Fruit fly (Drosophila melanogaster): ENCODE results near the gene CG15822.

CG15822 gene

DNA sequence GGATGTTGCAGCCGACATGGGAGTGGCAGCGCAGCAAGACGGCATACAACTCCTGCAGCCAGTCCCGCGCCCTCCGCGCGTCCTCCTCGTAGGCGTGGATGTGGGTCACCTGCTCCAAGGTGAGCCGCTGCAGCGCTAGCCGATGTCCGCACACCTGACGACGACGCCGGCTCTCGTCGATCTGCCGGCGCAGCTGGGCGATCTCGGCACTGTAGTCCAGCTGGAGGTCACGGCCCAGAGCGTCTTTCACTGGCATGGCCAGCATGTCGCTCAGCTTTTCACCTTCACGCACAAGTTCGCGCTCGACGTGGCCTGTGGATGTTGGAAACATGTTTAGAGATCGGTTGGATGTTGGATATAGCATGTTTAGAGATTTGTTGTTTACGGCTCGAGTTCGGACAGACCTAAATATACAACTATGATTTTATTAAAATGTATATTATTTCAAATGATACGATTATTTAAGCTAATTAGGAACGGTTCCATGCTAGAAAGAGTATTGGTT is 6.2 kb downstream of the CG15822 start:
- no peak for TF ChIP-seq noc (tag; optimal IDR thresholded peaks at IDR 0.05)

DNA sequence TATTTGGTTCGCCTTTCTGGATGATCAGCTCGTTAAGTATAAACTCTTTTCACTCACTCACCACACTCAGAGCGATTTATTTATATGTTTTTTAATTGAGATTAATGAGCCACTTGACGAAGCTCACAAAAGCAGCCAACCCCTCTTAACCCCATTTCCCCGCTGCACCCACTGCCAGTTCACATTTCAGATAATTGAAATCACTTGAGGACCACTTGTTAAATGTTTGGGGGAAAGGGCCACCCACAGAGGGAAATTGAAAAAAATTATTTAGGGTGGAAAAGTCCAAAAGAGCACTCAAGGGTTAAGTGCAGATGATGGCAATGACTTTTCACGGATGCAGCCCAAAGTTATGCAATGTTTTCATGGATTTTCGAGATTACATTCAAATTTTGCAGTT is 10.9 kb downstream of the CG15822 start:
- TF ChIP-seq noc (tag; optimal IDR thresholded peaks at IDR 0.05): no peak

DNA sequence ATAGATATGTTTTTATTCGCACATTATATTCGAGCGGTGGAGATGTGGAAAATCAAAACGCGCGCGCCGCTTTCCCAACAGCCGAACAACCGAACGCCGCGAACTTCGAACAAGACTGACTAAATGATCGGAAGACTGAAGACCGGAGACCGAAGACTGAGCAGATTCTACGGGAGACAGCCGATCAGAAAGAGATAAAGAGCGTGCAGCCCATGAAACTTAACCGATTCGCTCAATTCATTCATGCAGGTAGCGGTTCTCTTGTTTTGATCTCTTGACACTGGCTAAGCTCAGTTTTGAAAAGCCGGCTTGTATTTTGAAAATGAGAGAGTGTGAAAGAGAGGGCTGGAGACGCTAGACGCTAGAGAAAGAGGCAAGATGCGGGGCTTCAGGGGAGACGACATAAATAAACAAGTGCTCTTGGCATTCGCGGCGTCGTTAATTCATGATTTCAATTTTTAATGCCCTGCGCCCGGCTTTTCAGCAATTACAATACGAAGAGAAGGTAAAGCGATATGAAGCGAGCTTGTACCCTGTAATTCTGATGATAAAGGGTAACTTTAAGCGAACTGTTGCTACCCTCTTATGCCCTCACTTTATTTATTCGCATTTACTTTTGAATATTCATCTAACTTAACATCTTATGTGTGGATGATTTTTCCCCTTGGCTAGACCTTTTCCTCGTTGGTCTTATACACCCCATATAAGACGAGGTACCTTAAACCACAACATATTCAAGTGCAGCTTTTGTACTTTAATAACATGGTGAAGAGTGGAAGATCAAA is 11.9 kb downstream of the CG15822 start, which contains the start of gene zormin:
TSS of gene zormin (minus strand) at position 113 of the 785 bp plus-strand sequence.
- no peak for TF ChIP-seq noc (tag; optimal IDR thresholded peaks at IDR 0.05)

DNA sequence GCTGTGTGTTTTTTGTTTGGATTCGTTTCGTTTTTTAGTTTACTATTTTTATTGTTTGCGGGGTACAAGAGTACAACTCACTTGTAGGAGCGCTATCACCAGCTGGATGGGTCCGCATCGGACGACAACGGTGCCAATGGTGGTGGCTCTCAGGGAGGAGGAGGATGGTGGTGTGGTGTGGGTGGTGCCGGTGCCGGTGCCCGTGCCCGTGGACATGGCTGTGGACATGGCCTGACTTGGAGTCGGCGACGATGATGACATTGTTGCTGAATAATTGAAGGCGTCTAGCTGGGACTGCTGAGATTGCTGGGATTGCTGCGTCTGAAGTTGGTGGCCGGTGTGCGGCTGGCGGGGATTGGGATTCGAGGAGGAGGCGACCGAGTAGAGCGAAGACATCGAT is 14.0 kb downstream of the CG15822 start:
- no peak for TF ChIP-seq noc (tag; optimal IDR thresholded peaks at IDR 0.05)

DNA sequence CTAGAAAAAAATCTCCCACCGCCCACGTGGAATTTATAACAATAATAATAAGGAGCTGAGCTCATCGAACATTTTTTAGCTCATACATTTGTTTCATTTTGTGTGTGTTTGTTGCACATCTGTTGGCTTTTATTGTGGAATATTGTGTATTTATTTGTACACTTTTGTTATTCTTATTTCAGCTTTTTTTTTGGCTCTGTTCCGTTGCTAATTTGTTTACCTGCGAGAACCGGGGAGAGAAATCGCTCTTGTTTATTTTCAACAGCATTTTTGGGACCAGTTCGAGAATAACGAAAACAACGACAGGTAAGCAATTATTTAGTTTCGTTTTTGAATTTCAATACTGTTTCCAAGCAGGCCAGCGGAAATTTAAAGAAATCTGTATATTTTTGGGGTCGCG is 15.9 kb downstream of the CG15822 start:
- TF ChIP-seq noc (tag; optimal IDR thresholded peaks at IDR 0.05): no peak

DNA sequence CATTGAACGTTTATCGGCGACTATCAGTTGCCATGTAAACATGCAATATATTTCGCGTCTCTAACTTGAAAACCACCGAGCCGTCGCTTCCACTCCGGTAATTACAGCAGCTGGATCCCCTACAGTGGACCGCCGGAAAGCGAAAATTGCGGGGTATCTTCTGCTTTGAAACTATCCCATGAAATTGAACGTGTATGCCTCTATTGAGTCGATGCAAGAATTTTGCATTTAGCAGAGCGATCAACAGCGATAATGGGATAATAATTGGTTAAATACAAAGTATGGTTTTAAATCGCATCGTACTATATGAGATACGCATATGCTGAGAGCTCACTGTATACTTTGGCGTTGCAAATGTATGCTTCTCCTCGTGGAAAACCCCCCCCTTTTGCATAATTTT is 18.6 kb downstream of the CG15822 start:
- no peak for TF ChIP-seq noc (tag; optimal IDR thresholded peaks at IDR 0.05)

DNA sequence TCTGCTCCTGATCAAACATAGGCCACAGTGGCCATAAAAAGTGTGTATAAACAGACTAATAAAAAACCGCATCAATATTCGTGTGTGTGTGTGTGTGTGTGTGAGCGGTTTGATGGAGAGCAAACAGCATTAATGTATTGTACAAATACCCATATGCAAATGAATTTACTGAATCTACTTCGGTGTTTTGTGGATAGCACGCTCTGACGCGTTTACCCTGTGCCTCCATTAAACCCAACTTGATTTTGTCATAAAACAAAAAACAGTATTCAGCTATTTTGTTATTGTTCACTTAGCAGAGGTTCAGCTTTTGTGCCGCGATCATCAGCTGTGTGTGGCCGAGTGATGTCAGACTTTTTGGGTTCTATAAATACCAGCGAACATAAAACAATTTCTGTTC is 19.3 kb downstream of the CG15822 start:
- no peak for TF ChIP-seq noc (tag; optimal IDR thresholded peaks at IDR 0.05)

DNA sequence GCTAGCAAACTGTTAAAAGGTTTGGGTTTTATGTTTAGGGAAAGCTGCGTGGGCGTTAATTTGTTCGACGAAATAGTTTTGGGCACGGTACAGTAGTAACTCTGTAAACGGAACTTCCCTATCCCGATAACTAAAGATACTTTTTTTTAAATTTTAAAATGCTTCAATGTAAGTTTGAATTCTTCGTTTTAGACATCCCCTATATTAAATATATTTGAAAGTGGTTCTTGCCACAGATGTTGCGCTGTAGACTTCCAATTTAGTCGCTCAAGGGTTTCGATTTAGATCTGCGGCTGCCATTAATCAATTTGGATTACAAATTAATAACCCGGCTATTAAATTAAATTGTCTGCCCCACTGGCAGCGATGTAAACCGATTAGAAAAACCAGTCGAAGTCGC is 21.2 kb downstream of the CG15822 start:
- TF ChIP-seq noc (tag; optimal IDR thresholded peaks at IDR 0.05): no peak

DNA sequence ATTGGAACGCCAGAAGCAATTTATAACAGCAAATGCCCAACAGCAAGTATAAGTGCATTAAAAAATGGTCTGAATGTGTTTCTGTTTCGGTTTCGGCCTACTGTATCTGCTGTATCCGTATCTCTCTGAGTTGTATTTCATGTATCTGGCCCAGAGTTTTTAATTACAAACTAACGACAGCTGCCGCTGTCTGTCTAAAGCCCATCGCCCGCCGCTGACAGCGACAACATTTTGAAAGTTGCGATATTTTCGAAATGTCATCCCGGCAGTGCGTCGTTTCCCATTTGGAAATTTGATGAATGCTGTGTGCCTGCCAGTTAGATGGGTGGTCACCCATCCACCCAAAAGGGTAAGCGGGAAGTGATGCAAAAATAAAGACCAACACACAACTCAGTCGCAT is 27.2 kb downstream of the CG15822 start:
- TF ChIP-seq noc (tag; optimal IDR thresholded peaks at IDR 0.05): no peak

DNA sequence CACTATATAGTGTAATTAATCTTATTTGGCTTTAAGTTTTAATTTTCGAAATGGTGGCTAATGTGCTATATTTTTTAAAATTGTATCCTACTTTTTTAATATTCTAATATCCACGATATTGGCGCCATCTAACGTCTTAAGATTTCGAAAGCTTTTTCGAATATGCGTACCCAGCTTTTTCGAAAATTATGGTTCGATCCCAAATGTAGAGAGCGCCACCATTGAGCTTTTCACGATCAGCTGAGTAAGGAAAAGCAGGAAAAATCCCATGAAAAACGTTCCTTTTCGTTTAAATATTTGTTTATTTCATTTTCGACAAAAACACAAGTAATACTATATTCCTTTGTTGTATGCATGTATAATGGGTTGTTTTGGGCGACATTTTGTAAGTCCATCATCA is 41.3 kb downstream of the CG15822 start:
- TF ChIP-seq noc (tag; optimal IDR thresholded peaks at IDR 0.05): no peak

DNA sequence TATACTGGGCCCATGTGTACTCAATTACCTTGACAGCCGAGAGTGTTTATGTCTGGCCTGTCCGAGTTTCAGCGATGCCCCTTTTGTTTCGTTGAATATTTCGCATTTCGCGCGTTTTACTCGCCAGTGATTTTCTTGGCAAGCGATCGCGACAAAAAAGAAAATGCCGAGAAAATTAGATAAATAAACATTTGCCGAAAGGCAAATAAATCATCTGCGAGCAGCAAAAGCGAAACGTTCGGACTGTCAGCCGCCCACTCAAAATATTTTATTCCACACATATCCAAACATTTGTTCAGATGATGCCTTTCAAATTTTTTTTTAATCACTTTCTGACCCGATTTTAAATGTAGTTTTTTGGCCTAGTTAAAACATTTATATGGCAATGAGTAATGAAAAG is 41.9 kb downstream of the CG15822 start:
- TF ChIP-seq noc (tag; optimal IDR thresholded peaks at IDR 0.05): no peak

DNA sequence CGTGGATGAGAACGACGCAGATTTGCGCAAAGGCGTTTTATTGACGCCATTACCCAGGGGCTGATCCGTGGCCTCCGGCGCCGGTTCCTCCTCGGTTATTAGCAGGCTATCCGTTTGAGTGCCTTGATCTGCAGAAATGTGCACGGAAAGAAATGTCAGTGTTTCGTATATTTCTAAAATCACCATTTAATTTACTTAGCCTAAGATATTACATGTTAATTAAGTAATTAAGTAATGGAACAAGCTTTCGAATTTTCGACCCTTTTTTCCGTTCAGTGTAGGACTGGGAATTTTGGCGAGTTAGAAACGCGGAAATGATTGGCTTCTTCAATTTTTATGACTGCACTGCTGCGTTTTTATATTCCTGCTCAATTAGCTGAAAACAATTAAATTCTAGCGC is 44.7 kb downstream of the CG15822 start:
- no peak for TF ChIP-seq noc (tag; optimal IDR thresholded peaks at IDR 0.05)

DNA sequence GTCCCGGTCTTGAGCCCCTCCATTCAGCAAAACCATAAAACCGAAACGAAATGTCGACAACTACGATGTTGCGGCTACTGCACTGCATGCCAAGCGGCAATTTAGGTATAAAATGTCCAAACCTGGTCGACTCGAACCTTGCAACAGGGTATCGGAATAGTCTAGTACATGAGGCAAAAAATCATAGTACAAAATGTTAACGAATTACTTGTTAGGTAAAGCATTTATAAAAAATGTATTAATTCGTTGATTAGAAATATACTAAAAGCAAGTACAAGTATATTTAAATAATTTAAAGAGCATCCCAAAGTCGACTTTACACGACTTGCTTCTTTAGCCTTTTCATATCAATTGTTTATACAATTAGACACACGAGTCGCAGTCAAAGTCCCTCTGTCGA is 45.6 kb downstream of the CG15822 start:
- no peak for TF ChIP-seq noc (tag; optimal IDR thresholded peaks at IDR 0.05)

DNA sequence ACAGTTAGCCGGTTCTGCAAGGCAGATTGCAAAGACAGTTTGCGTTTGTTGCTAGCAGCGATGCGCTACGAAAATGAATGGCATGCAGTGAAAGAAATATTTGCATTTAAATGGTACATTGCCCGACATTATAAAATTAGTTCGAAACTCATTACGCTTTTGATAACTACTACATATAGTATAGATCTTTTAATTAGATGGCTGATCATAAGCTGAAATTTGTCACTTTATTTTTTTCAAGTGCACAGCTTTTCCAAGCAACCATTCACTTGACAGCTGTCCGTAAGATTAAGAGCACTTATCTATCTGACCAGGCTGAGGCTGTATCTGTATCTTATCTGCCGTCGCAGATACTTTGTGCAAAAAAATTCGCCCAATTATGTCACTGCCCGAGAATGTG is 46.6 kb downstream of the CG15822 start:
- peak; percentile 32 for TF ChIP-seq noc (tag; optimal IDR thresholded peaks at IDR 0.05)

DNA sequence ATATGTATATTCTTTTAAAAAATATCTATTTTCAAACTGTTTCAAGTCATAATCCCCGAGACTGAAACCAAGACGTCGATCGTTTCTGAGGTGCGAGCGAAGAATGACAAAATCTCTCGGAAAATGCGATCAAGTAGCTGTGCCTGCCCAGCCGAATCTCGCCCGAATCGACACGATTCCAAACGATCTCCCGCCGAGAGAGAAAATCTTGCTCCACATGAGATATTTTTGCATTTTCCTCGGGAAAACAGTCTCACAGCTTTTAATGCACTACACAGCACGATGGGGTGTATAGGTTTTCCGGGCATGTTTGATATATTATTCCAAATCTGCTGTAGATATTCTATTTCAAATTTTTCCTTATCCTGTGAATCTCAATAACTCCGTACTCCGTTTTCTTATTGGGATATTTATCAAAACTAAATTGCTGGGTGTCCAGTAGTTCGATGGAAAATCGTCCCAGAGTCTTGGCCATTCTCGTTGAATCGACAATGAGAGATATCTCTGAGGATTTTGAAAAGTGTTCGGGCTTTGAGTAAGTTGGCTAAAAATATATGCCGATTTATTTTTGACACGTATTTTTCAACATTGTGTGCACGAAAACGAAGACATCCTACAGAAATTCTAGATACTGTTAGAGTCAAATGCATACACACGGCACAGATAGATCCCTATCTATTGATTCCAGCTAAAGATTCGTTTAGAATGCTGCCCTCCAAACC is 48.0 kb downstream of the CG15822 start, which contains the start of gene sls:
TSS of gene sls (minus strand) at position 88 of the 722 bp plus-strand sequence.
- peak; percentile 82 for TF ChIP-seq noc (tag; optimal IDR thresholded peaks at IDR 0.05)

DNA sequence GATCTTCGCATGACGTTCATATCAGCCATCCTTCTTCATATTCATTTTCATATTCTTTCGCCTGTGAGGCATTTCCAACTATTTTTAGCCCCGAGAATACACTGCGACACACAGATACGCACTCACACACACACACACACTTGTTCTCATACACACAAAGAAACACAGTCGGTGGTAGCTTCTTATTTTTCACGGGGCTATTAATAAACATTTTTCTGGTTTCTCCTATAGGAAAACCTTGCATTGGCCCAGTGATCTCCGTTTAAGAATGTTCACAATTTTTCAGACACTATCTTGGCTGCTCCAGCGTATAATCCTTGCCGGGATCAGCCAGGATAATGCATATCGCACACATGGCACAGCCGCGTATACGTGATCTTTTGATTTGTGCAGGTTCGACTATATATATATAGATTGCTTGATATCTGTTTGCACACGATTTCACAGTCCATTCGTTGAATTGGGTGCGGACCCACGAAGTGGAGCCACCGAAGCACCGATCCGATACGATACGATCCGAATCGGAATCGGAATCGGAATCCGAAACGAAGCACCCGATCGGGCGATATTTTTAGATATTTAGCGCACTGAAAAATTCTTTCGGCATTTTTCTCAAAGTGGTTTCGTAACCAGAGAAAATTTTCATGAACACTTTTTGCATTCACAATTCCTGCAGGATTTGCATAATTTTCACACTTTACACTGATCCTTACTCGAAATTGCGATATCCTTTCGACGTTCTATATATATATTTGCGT is 48.8 kb downstream of the CG15822 start:
- TF ChIP-seq noc (tag; optimal IDR thresholded peaks at IDR 0.05): no peak
